Fruit fly (Drosophila melanogaster) whole organism, embryonic: Measurements from ENCODE around the gene Lcp65Ag1.

Source experiments
- Atf3 ChIP-seq: fragments of 200-800 bp; sonication (Bioruptor generic); optimal IDR thresholded peaks from 3 replicates; lab custom pipeline; 2016; ENCODE audit warnings: missing biosample characterization, missing genetic modification characterization
- Awh ChIP-seq: fragments of 200-800 bp; sonication (Bioruptor generic); IDR thresholded peaks from 2 replicates; pipeline ENCODE4, ENCODE4 v1.3.6; 2022; ENCODE audit warnings: missing biosample characterization, missing genetic modification characterization
- CG10274 ChIP-seq: fragments of 200-800 bp; sonication (Bioruptor generic); optimal IDR thresholded peaks from 3 replicates; lab custom pipeline; 2017; ENCODE audit warnings: missing biosample characterization, mild to moderate bottlenecking, missing genetic modification characterization
- CG10366 ChIP-seq: fragments of 200-800 bp; sonication (Bioruptor generic); IDR thresholded peaks from 2 replicates; pipeline ENCODE4 v1.3.6; 2022; ENCODE audit warnings: missing biosample characterization, missing genetic modification characterization
- CG12155 ChIP-seq: fragments of 200-800 bp; sonication (Bioruptor generic); optimal IDR thresholded peaks from 3 replicates; lab custom pipeline; 2016; ENCODE audit warnings: missing biosample characterization, missing genetic modification characterization
- CG13123 ChIP-seq: fragments of 200-800 bp; sonication (Bioruptor generic); optimal IDR thresholded peaks from 2 replicates; lab custom pipeline; 2016; ENCODE audit warnings: missing biosample characterization, missing genetic modification characterization
- CG13287 ChIP-seq: fragments of 200-800 bp; sonication (Bioruptor generic); IDR thresholded peaks from 2 replicates; pipeline ENCODE4 v1.3.6; 2022; ENCODE audit warnings: missing biosample characterization, missing genetic modification characterization; ENCODE audit not compliant: partially characterized antibody
- CG13624 ChIP-seq: fragments of 200-800 bp; sonication (Bioruptor generic); optimal IDR thresholded peaks from 2 replicates; lab custom pipeline; 2016; ENCODE audit warnings: missing biosample characterization, missing genetic modification characterization
- CG14667 ChIP-seq: fragments of 200-800 bp; sonication (Bioruptor generic); IDR thresholded peaks from 2 replicates; pipeline ENCODE4 v1.3.6; 2022; ENCODE audit warnings: missing biosample characterization, missing genetic modification characterization
- CG18011 ChIP-seq: fragments of 200-800 bp; sonication (Bioruptor generic); optimal IDR thresholded peaks from 2 replicates; lab custom pipeline; 2017; ENCODE audit warnings: missing biosample characterization, missing genetic modification characterization, mild to moderate bottlenecking, moderate library complexity, missing genotype
- CG31224 ChIP-seq: fragments of 200-800 bp; sonication (Bioruptor generic); IDR thresholded peaks from 2 replicates; pipeline ENCODE4 v1.3.6; 2022; ENCODE audit warnings: missing biosample characterization, missing genetic modification characterization
- CG3163 ChIP-seq: fragments of 200-800 bp; sonication (Bioruptor generic); optimal IDR thresholded peaks from 3 replicates; lab custom pipeline; 2016; ENCODE audit warnings: missing biosample characterization, missing genetic modification characterization
- CG32532 ChIP-seq: fragments of 200-800 bp; sonication (Bioruptor generic); IDR thresholded peaks from 2 replicates; pipeline ENCODE4 v1.3.6; 2022; ENCODE audit warnings: missing biosample characterization, missing genetic modification characterization
- CG32772 ChIP-seq: fragments of 200-800 bp; sonication (Bioruptor generic); IDR thresholded peaks from 2 replicates; pipeline ENCODE4 v1.3.6; 2022; ENCODE audit warnings: missing biosample characterization, missing genetic modification characterization
- CG33213 ChIP-seq: fragments of 200-800 bp; sonication (Bioruptor generic); optimal IDR thresholded peaks from 3 replicates; lab custom pipeline; 2016; ENCODE audit warnings: missing biosample characterization, missing genetic modification characterization
- CG3838 ChIP-seq: fragments of 200-800 bp; sonication (Bioruptor generic); optimal IDR thresholded peaks from 3 replicates; lab custom pipeline; 2016; ENCODE audit warnings: missing biosample characterization, missing genetic modification characterization
- CG3847 ChIP-seq: fragments of 200-800 bp; sonication (Bioruptor generic); IDR thresholded peaks from 2 replicates; pipeline ENCODE4 v1.3.6; 2022; ENCODE audit warnings: missing biosample characterization, missing genetic modification characterization
- CG4328 ChIP-seq: fragments of 200-800 bp; sonication (Bioruptor generic); optimal IDR thresholded peaks from 3 replicates; lab custom pipeline; 2017; ENCODE audit warnings: missing biosample characterization, missing genetic modification reagents, missing genetic modification characterization
- CG4360 ChIP-seq: fragments of 200-800 bp; sonication (Bioruptor generic); IDR thresholded peaks from 2 replicates; pipeline ENCODE4 v1.3.6; 2022; ENCODE audit warnings: missing biosample characterization, missing genetic modification characterization
- CG6654 ChIP-seq: fragments of 200-800 bp; sonication (Bioruptor generic); optimal IDR thresholded peaks from 2 replicates; lab custom pipeline; 2017; ENCODE audit warnings: missing biosample characterization, mild to moderate bottlenecking, missing genetic modification characterization
- CG6689 ChIP-seq: fragments of 200-800 bp; sonication (Bioruptor generic); IDR thresholded peaks from 2 replicates; pipeline ENCODE4 v1.3.6; 2022; ENCODE audit warnings: missing biosample characterization, missing genetic modification characterization
- CG7372 ChIP-seq: fragments of 200-800 bp; sonication (Bioruptor generic); IDR thresholded peaks from 2 replicates; pipeline ENCODE4 v1.3.6; 2022; ENCODE audit warnings: missing biosample characterization, missing genetic modification characterization
- CG7987 ChIP-seq: fragments of 200-800 bp; sonication (Bioruptor generic); optimal IDR thresholded peaks from 2 replicates; lab custom pipeline; 2018; ENCODE audit warnings: missing biosample characterization, mild to moderate bottlenecking, missing genetic modification characterization, moderate library complexity
- CG9727 ChIP-seq: fragments of 200-800 bp; sonication (Bioruptor generic); optimal IDR thresholded peaks from 3 replicates; lab custom pipeline; 2017; ENCODE audit warnings: missing biosample characterization, mild to moderate bottlenecking, missing genetic modification characterization
- CHES-1-like ChIP-seq: fragments of 200-800 bp; sonication (Bioruptor generic); optimal IDR thresholded peaks from 2 replicates; lab custom pipeline; 2016; ENCODE audit warnings: missing biosample characterization, missing genetic modification characterization
- Dad ChIP-seq: fragments of 200-800 bp; sonication (Bioruptor generic); optimal IDR thresholded peaks from 3 replicates; lab custom pipeline; 2016; ENCODE audit warnings: missing biosample characterization, missing genetic modification characterization
- Drgx ChIP-seq: fragments of 200-800 bp; sonication (Bioruptor generic); IDR thresholded peaks from 2 replicates; pipeline ENCODE4 v1.3.6; 2022; ENCODE audit warnings: missing biosample characterization, missing genetic modification characterization
- E2f2 ChIP-seq: fragments of 200-800 bp; sonication (Bioruptor generic); IDR thresholded peaks from 2 replicates; pipeline ENCODE4 v1.3.6; 2022; ENCODE audit warnings: missing biosample characterization, missing genetic modification characterization
- Elba2 ChIP-seq: fragments of 200-800 bp; sonication (Bioruptor generic); optimal IDR thresholded peaks from 3 replicates; lab custom pipeline; 2016; ENCODE audit warnings: missing biosample characterization, missing genetic modification characterization
- HmgZ ChIP-seq: fragments of 200-800 bp; sonication (Bioruptor generic); optimal IDR thresholded peaks from 2 replicates; lab custom pipeline; 2018; ENCODE audit warnings: missing biosample characterization, mild to moderate bottlenecking, missing genetic modification characterization
- MBD-R2 ChIP-seq: fragments of 200-800 bp; sonication (Bioruptor generic); IDR thresholded peaks from 2 replicates; pipeline ENCODE4 v1.3.6; 2022; ENCODE audit warnings: missing biosample characterization, missing genetic modification characterization
- PHDP ChIP-seq: fragments of 200-800 bp; sonication (Bioruptor generic); optimal IDR thresholded peaks from 3 replicates; lab custom pipeline; 2018; ENCODE audit warnings: missing biosample characterization, mild to moderate bottlenecking, missing genetic modification characterization, moderate library complexity
- Side ChIP-seq: fragments of 200-800 bp; sonication (Bioruptor generic); optimal IDR thresholded peaks from 2 replicates; lab custom pipeline; 2016; ENCODE audit warnings: missing biosample characterization, missing genetic modification characterization
- Spps ChIP-seq: fragments of 200-800 bp; sonication (Bioruptor generic); optimal IDR thresholded peaks from 2 replicates; lab custom pipeline; 2018; ENCODE audit warnings: missing biosample characterization, mild to moderate bottlenecking, missing genetic modification characterization
- Xrp1 ChIP-seq: fragments of 200-800 bp; sonication (Bioruptor generic); IDR thresholded peaks from 2 replicates; pipeline ENCODE4 v1.3.6; 2022; ENCODE audit warnings: missing biosample characterization, missing genetic modification characterization
- ab ChIP-seq: fragments of 200-800 bp; sonication (Bioruptor generic); optimal IDR thresholded peaks from 2 replicates; lab custom pipeline; 2016; ENCODE audit warnings: missing biosample characterization, missing genetic modification characterization
- ac ChIP-seq: fragments of 200-800 bp; sonication (Bioruptor generic); optimal IDR thresholded peaks from 3 replicates; lab custom pipeline; 2017; ENCODE audit warnings: missing biosample characterization, mild to moderate bottlenecking, missing genetic modification characterization
- dimm ChIP-seq: fragments of 200-800 bp; sonication (Bioruptor generic); IDR thresholded peaks from 2 replicates; pipeline ENCODE4 v1.3.6; 2022; ENCODE audit warnings: missing biosample characterization, missing genetic modification characterization
- dm ChIP-seq: fragments of 200-800 bp; sonication (Bioruptor generic); optimal IDR thresholded peaks from 3 replicates; lab custom pipeline; 2016; ENCODE audit warnings: missing biosample characterization, missing genetic modification characterization
- eyg ChIP-seq: fragments of 200-800 bp; sonication (Bioruptor generic); optimal IDR thresholded peaks from 3 replicates; lab custom pipeline; 2016; ENCODE audit warnings: missing biosample characterization, missing genetic modification characterization
- her ChIP-seq: fragments of 200-800 bp; sonication (Bioruptor generic); optimal IDR thresholded peaks from 2 replicates; lab custom pipeline; 2016; ENCODE audit warnings: missing biosample characterization, missing genetic modification characterization
- kay ChIP-seq: fragments of 200-800 bp; sonication (Bioruptor generic); optimal IDR thresholded peaks from 2 replicates; lab custom pipeline; 2016; ENCODE audit warnings: missing biosample characterization, missing genetic modification characterization
- mam ChIP-seq: fragments of 200-800 bp; sonication (Bioruptor generic); optimal IDR thresholded peaks from 3 replicates; lab custom pipeline; 2016; ENCODE audit warnings: missing biosample characterization, missing genetic modification characterization
- repo ChIP-seq: fragments of 200-800 bp; sonication (Bioruptor generic); optimal IDR thresholded peaks from 2 replicates; lab custom pipeline; 2016; ENCODE audit warnings: missing biosample characterization, missing genetic modification characterization
- sima ChIP-seq: fragments of 200-800 bp; sonication (Bioruptor generic); optimal IDR thresholded peaks from 2 replicates; lab custom pipeline; 2016; ENCODE audit warnings: missing biosample characterization, missing genetic modification characterization
- slou ChIP-seq: fragments of 200-800 bp; sonication (Bioruptor generic); optimal IDR thresholded peaks from 3 replicates; lab custom pipeline; 2016; ENCODE audit warnings: missing biosample characterization, missing genetic modification characterization
- sob ChIP-seq: fragments of 200-800 bp; sonication (Bioruptor generic); IDR thresholded peaks from 2 replicates; pipeline ENCODE4 v1.3.6; 2022; ENCODE audit warnings: missing biosample characterization, missing genetic modification characterization
- sr ChIP-seq: fragments of 200-800 bp; sonication (Bioruptor generic); IDR thresholded peaks from 3 replicates; pipeline ENCODE4 v1.3.6; 2022; ENCODE audit warnings: missing biosample characterization, missing genetic modification characterization
- tgo ChIP-seq: fragments of 200-800 bp; sonication (Bioruptor generic); IDR thresholded peaks from 3 replicates; pipeline ENCODE4 v1.3.6; 2022; ENCODE audit warnings: missing biosample characterization, missing genetic modification characterization
- tx ChIP-seq: fragments of 200-800 bp; sonication (Bioruptor generic); optimal IDR thresholded peaks from 2 replicates; lab custom pipeline; 2016; ENCODE audit warnings: missing biosample characterization, missing genetic modification characterization
- wor ChIP-seq: fragments of 200-800 bp; sonication (Bioruptor generic); IDR thresholded peaks from 2 replicates; pipeline ENCODE4 v1.3.6; 2022; ENCODE audit warnings: missing biosample characterization, missing genetic modification characterization

The Lcp65Ag1 gene

dm6 chr3L:6135174-6135573 is at the start of gene Lcp65Ag1:
TSS of gene Lcp65Ag1 (minus strand) at chr3L:6135274.
- TF ChIP-seq CG7372 (no peak), sr (GFP tag; lab: Robert Waterston, UW) (no peak)
- TF ChIP-seq, all 482 proteins: peak for 0

DNA sequence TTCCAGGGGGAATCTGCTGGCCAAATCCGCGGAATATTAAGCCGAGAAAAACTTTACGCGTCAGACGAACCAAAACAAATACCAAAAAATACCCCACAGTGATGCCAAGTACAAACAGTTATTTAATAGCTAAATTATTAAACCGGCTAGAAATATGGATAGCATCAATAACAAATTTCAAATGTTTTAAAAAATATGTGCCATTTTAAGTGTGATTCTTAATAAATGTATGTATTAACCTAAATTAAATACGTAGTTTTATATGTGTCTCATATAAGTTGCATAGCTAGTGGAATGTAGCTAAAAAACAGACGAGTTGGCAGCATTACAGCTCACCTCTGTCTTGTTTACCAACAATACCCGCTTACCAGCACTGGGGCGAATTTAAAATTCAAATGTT is 46.7 kb upstream of the Lcp65Ag1 start, which contains the start of gene CG10274:
CG10274 (minus strand) TSS at position 54 of the 400 bp plus-strand sequence.
- TF ChIP-seq CG13123 (GFP tag; lab: Kevin White, UChicago) (peak; percentile 36), CG31224 (GFP tag; lab: Robert Waterston, UW) (peak; percentile 35; the same call in 1 of the 2 replicates), sob (peak; percentile 84), CG33213 (peak; percentile 62), CG4328 (GFP tag; lab: Kevin White, UChicago) (peak; percentile 50), CG10366 (GFP tag; lab: Robert Waterston, UW) (peak; percentile 50), CG6689 (GFP tag; lab: Robert Waterston, UW) (peak; percentile 34; the same call in 1 of the 2 replicates), CG3163 (GFP tag; lab: Kevin White, UChicago) (peak; percentile 15), CHES-1-like (GFP tag; lab: Kevin White, UChicago) (peak; percentile 79), CG32772 (peak; percentile 52; the same call in 1 of the 2 replicates), CG18011 (peak; percentile 59), wor (GFP tag; lab: Robert Waterston, UW) (peak; percentile 29; the same call in 1 of the 2 replicates), PHDP (tag; lab: Kevin White, UChicago) (peak; percentile 78), CG32532 (GFP tag; lab: Robert Waterston, UW) (peak; percentile 66), dimm (GFP tag; lab: Robert Waterston, UW) (no peak), tgo (GFP tag; lab: Robert Waterston, UW) (peak; percentile 77), CG4360 (GFP tag; lab: Robert Waterston, UW) (no peak), slou (peak; percentile 76), Side (GFP tag; lab: Kevin White, UChicago) (peak; percentile 58), CG6654 (GFP tag; lab: Kevin White, UChicago) (peak; percentile 18), HmgZ (tag; lab: Kevin White, UChicago) (peak; percentile 90), Spps (tag; lab: Kevin White, UChicago) (peak; percentile 56), CG10274 (peak; percentile 56), CG13287 (no peak; the same call in 1 of the 2 replicates), Drgx (GFP tag; lab: Robert Waterston, UW) (peak; percentile 37; the same call in 1 of the 2 replicates), MBD-R2 (peak; percentile 89), E2f2 (peak; percentile 78), Dad (GFP tag; lab: Kevin White, UChicago) (peak; percentile 49), eyg (no peak), sima (GFP tag; lab: Kevin White, UChicago) (no peak), CG9727 (GFP tag; lab: Kevin White, UChicago) (peak; percentile 76), CG3838 (peak; percentile 50), CG13624 (GFP tag; lab: Kevin White, UChicago) (peak; percentile 79), Elba2 (GFP tag; lab: Kevin White, UChicago) (peak; percentile 50), dm (peak; percentile 30), CG14667 (GFP tag; lab: Robert Waterston, UW) (peak; percentile 39), CG7987 (GFP tag; lab: Kevin White, UChicago) (peak; percentile 1), tx (GFP tag; lab: Kevin White, UChicago) (peak; percentile 45), Atf3 (peak; percentile 59), mam (peak; percentile 80), ac (GFP tag; lab: Kevin White, UChicago) (no peak), Xrp1 (GFP tag; lab: Robert Waterston, UW) (peak; percentile 82), Awh (GFP tag; lab: Robert Waterston, UW) (no peak), kay (GFP tag; lab: Kevin White, UChicago) (peak; percentile 67), CG3847 (GFP tag; lab: Robert Waterston, UW) (peak; percentile 78), repo (GFP tag; lab: Kevin White, UChicago) (peak; percentile 40), CG12155 (GFP tag; lab: Kevin White, UChicago) (peak; percentile 90), her (GFP tag; lab: Kevin White, UChicago) (peak; percentile 13), ab (GFP tag; lab: Kevin White, UChicago) (peak; percentile 48)
